Worm (Caenorhabditis elegans) whole organism, mixed stage, embryonic: ENCODE data around the gene F36H12.17.
"Not testable (repeated sequence)": the region's sequence is repeated elsewhere in the genome, so short reads cannot be mapped to it uniquely, and the experiment has no call there.

ENCODE experiments used
- hlh-1 ChIP-seq: fragments of 150-350 bp; optimal IDR thresholded peaks from 2 replicates; lab custom pipeline; 2014; ENCODE audit warnings: missing biosample characterization, missing genetic modification reagents, missing genetic modification characterization
- lsy-2 ChIP-seq: fragments of 150-350 bp; optimal IDR thresholded peaks from 2 replicates; lab custom pipeline; 2014; ENCODE audit warnings: missing biosample characterization, missing genetic modification characterization
- mab-5 ChIP-seq: fragments of 150-350 bp; optimal IDR thresholded peaks from 2 replicates; lab custom pipeline; 2014; ENCODE audit warnings: missing biosample characterization, missing genetic modification characterization
- sem-2 ChIP-seq: fragments of 200-800 bp; sonication (Bioruptor generic); optimal IDR thresholded peaks from 2 replicates; lab custom pipeline; 2018; ENCODE audit warnings: mild to moderate bottlenecking, missing genetic modification characterization, missing compliant biosample characterization
- tbx-8 ChIP-seq: fragments of 200-800 bp; sonication (Bioruptor generic); optimal IDR thresholded peaks from 2 replicates; lab custom pipeline; 2018; ENCODE audit warnings: mild to moderate bottlenecking, missing genetic modification characterization, moderate library complexity, missing compliant biosample characterization

Gene F36H12.17

ce11 chrIV:5221721-5222120 lies 55.9 kb downstream of the F36H12.17 start:
- no peak for TF ChIP-seq mab-5
- no peak for TF ChIP-seq lsy-2 (tag; lab: Kevin White, UChicago)

- not testable (repeated sequence) for TF ChIP-seq sem-2 (GFP tag; lab: Kevin White, UChicago); hlh-1 (tag; lab: Kevin White, UChicago); tbx-8 (GFP tag; lab: Kevin White, UChicago)
These were observed 59.2 kb downstream of the F36H12.17 start, which contains the start of gene nsph-4.2 for ce11 chrIV:5218496-5218895. Gene nsph-4.2 (plus strand): TSS chrIV:5218796.
